Fruit fly (Drosophila melanogaster) whole organism, embryonic: Measurements from ENCODE around the gene Cap-D3.

Source experiments
- CG10147 ChIP-seq: fragments of 200-800 bp; sonication (Bioruptor generic); optimal IDR thresholded peaks from 2 replicates; lab custom pipeline; 2019; ENCODE audit warnings: missing biosample characterization, mild to moderate bottlenecking, missing genetic modification characterization, moderate library complexity
- CG10431 ChIP-seq: fragments of 200-800 bp; sonication (Bioruptor generic); optimal IDR thresholded peaks from 3 replicates; lab custom pipeline; 2018; ENCODE audit warnings: missing biosample characterization, mild to moderate bottlenecking, missing genetic modification characterization
- CG11085 ChIP-seq: fragments of 200-800 bp; sonication (Bioruptor generic); IDR thresholded peaks from 2 replicates; pipeline ENCODE4 v1.3.6; 2022; ENCODE audit warnings: missing biosample characterization, missing genetic modification characterization
- CG12391 ChIP-seq: fragments of 200-800 bp; sonication (Bioruptor generic); optimal IDR thresholded peaks from 3 replicates; lab custom pipeline; 2018; ENCODE audit warnings: missing biosample characterization, mild to moderate bottlenecking, missing genetic modification characterization, moderate library complexity
- CG13894 ChIP-seq: fragments of 200-800 bp; sonication (Bioruptor generic); optimal IDR thresholded peaks from 3 replicates; lab custom pipeline; 2018; ENCODE audit warnings: missing biosample characterization, mild to moderate bottlenecking, missing genetic modification characterization, moderate library complexity
- CG14965 ChIP-seq: fragments of 200-800 bp; sonication (Bioruptor generic); optimal IDR thresholded peaks from 2 replicates; lab custom pipeline; 2016; ENCODE audit warnings: missing biosample characterization, missing genetic modification characterization, borderline replicate concordance
- CG1529 ChIP-seq: fragments of 200-800 bp; sonication (Bioruptor generic); optimal IDR thresholded peaks from 3 replicates; lab custom pipeline; 2018; ENCODE audit warnings: missing biosample characterization, missing genetic modification characterization
- CG17385 ChIP-seq: fragments of 200-800 bp; sonication (Bioruptor generic); optimal IDR thresholded peaks from 3 replicates; lab custom pipeline; 2018; ENCODE audit warnings: missing biosample characterization, mild to moderate bottlenecking, missing genetic modification characterization
- CG18011 ChIP-seq: fragments of 200-800 bp; sonication (Bioruptor generic); optimal IDR thresholded peaks from 2 replicates; lab custom pipeline; 2017; ENCODE audit warnings: missing biosample characterization, missing genetic modification characterization, mild to moderate bottlenecking, moderate library complexity, missing genotype
- CG2875 ChIP-seq: fragments of 200-800 bp; sonication (Bioruptor generic); optimal IDR thresholded peaks from 2 replicates; lab custom pipeline; 2017; ENCODE audit warnings: missing biosample characterization, mild to moderate bottlenecking, missing genetic modification characterization, missing genetic modification reagents
- CG4328 ChIP-seq: fragments of 200-800 bp; sonication (Bioruptor generic); optimal IDR thresholded peaks from 3 replicates; lab custom pipeline; 2017; ENCODE audit warnings: missing biosample characterization, missing genetic modification reagents, missing genetic modification characterization
- CG6654 ChIP-seq: fragments of 200-800 bp; sonication (Bioruptor generic); optimal IDR thresholded peaks from 2 replicates; lab custom pipeline; 2017; ENCODE audit warnings: missing biosample characterization, mild to moderate bottlenecking, missing genetic modification characterization
- CG8765 ChIP-seq: fragments of 200-800 bp; sonication (Bioruptor generic); IDR thresholded peaks from 2 replicates; pipeline ENCODE4 v1.3.6; 2022; ENCODE audit warnings: missing biosample characterization, missing genetic modification characterization
- CTCF ChIP-seq: fragments of 200-800 bp; sonication (Bioruptor generic); optimal IDR thresholded peaks from 2 replicates; lab custom pipeline; 2017; ENCODE audit warnings: missing biosample characterization, mild to moderate bottlenecking, missing genetic modification characterization, moderate library complexity
- D ChIP-seq, 2 experiments: fragments of 200-800 bp in 1 of 2; fragments of >200 bp in 1 of 2; sonication (Bioruptor generic) in 1 of 2; optimal IDR thresholded peaks; 2 replicates in 1 of 2; 3 replicates in 1 of 2; lab custom pipeline; 2017; ENCODE audit warnings: mild to moderate bottlenecking in 1 of 2, missing biosample characterization in 1 of 2, missing genetic modification characterization in 1 of 2, missing genetic modification reagents in 1 of 2
- Med ChIP-seq: fragments of 200-800 bp; sonication (Bioruptor generic); peaks from one replicate; lab custom pipeline; 2016; ENCODE audit warnings: missing biosample characterization, missing genetic modification characterization, mild to moderate bottlenecking, inconsistent platforms, moderate library complexity
- Mes4 ChIP-seq: fragments of 200-800 bp; sonication (Bioruptor generic); optimal IDR thresholded peaks from 2 replicates; lab custom pipeline; 2016; ENCODE audit warnings: missing biosample characterization, missing genetic modification characterization
- Nf-YB ChIP-seq: fragments of 200-800 bp; sonication (Bioruptor generic); optimal IDR thresholded peaks from 3 replicates; lab custom pipeline; 2019; ENCODE audit warnings: missing biosample characterization, mild to moderate bottlenecking, missing genetic modification characterization, moderate library complexity
- Nf-YC ChIP-seq: fragments of 200-800 bp; optimal IDR thresholded peaks from 3 replicates; lab custom pipeline; 2019; ENCODE audit warnings: missing biosample characterization, mild to moderate bottlenecking, missing genetic modification characterization, moderate library complexity
- Oli ChIP-seq: fragments of 200-800 bp; sonication (Bioruptor generic); optimal IDR thresholded peaks from 2 replicates; lab custom pipeline; 2018; ENCODE audit warnings: missing biosample characterization, mild to moderate bottlenecking, missing genetic modification characterization, moderate library complexity
- Ptx1 ChIP-seq: fragments of 200-800 bp; sonication (Bioruptor generic); IDR thresholded peaks from 2 replicates; pipeline ENCODE4 v1.3.6; 2022; ENCODE audit warnings: missing biosample characterization, missing genetic modification characterization
- Side ChIP-seq: fragments of 200-800 bp; sonication (Bioruptor generic); optimal IDR thresholded peaks from 2 replicates; lab custom pipeline; 2016; ENCODE audit warnings: missing biosample characterization, missing genetic modification characterization
- Sry-β ChIP-seq: fragments of 200-800 bp; sonication (Bioruptor generic); optimal IDR thresholded peaks from 2 replicates; lab custom pipeline; 2018; ENCODE audit warnings: missing biosample characterization, mild to moderate bottlenecking, missing genetic modification characterization, moderate library complexity
- Usf ChIP-seq: fragments of 200-800 bp; sonication (Bioruptor generic); optimal IDR thresholded peaks from 2 replicates; lab custom pipeline; 2017; ENCODE audit warnings: missing genotype, missing biosample characterization, missing genetic modification characterization
- abd-A ChIP-seq: fragments of 200-800 bp; sonication (Bioruptor generic); optimal IDR thresholded peaks from 3 replicates; lab custom pipeline; 2019; ENCODE audit warnings: missing biosample characterization, mild to moderate bottlenecking, missing genetic modification characterization, moderate library complexity
- chif ChIP-seq, 2 experiments: fragments of 200-800 bp; sonication (Bioruptor generic); optimal IDR thresholded peaks; 3 replicates each; lab custom pipeline; 2016; ENCODE audit warnings: missing biosample characterization in 2 of 2, missing genetic modification characterization in 2 of 2
- crc ChIP-seq: fragments of 200-800 bp; sonication (Bioruptor generic); optimal IDR thresholded peaks from 2 replicates; lab custom pipeline; 2016; ENCODE audit warnings: missing biosample characterization, missing genetic modification characterization
- da ChIP-seq: fragments of 200-800 bp; sonication (Bioruptor generic); optimal IDR thresholded peaks from 2 replicates; lab custom pipeline; 2016; ENCODE audit warnings: missing biosample characterization, missing genetic modification characterization
- ems ChIP-seq: fragments of 200-800 bp; sonication (Bioruptor generic); optimal IDR thresholded peaks from 3 replicates; lab custom pipeline; 2016; ENCODE audit warnings: missing biosample characterization, missing genetic modification characterization
- ewg ChIP-seq: fragments of 200-800 bp; sonication (Bioruptor generic); optimal IDR thresholded peaks from 3 replicates; lab custom pipeline; 2017; ENCODE audit warnings: mild to moderate bottlenecking, missing biosample characterization, missing genetic modification reagents, missing genetic modification characterization
- fd102C ChIP-seq: fragments of 200-800 bp; sonication (Bioruptor generic); optimal IDR thresholded peaks from 2 replicates; lab custom pipeline; 2018; ENCODE audit warnings: missing biosample characterization, mild to moderate bottlenecking, missing genetic modification characterization, moderate library complexity
- gem ChIP-seq: fragments of 200-800 bp; sonication (Bioruptor generic); optimal IDR thresholded peaks from 2 replicates; lab custom pipeline; 2019; ENCODE audit warnings: missing biosample characterization, mild to moderate bottlenecking, missing genetic modification characterization, moderate library complexity
- gsb-n ChIP-seq: fragments of 200-800 bp; sonication (Bioruptor generic); optimal IDR thresholded peaks from 3 replicates; lab custom pipeline; 2018; ENCODE audit warnings: missing biosample characterization, mild to moderate bottlenecking, missing genetic modification characterization
- jing ChIP-seq: fragments of 200-800 bp; sonication (Bioruptor generic); optimal IDR thresholded peaks from 2 replicates; lab custom pipeline; 2018; ENCODE audit warnings: missing biosample characterization, mild to moderate bottlenecking, missing genetic modification characterization
- nmo ChIP-seq: fragments of 200-800 bp; sonication (Bioruptor generic); optimal IDR thresholded peaks from 2 replicates; lab custom pipeline; 2018; ENCODE audit warnings: missing biosample characterization, mild to moderate bottlenecking, missing genetic modification characterization, moderate library complexity
- ranshi ChIP-seq: fragments of 200-800 bp; sonication (Bioruptor generic); IDR thresholded peaks from 2 replicates; pipeline ENCODE4 v1.3.6; 2022; ENCODE audit warnings: missing biosample characterization, missing genetic modification characterization
- sc ChIP-seq, 3 experiments: fragments of >200 bp in 2 of 3; fragments of 200-800 bp in 1 of 3; sonication (Bioruptor generic) in 1 of 3; optimal IDR thresholded peaks; 2 replicates in 2 of 3; 3 replicates in 1 of 3; lab custom pipeline; 2017; ENCODE audit warnings: mild to moderate bottlenecking in 1 of 3, missing biosample characterization in 1 of 3, missing genetic modification characterization in 1 of 3, missing genetic modification reagents in 1 of 3
- sens ChIP-seq: fragments of 200-800 bp; sonication (Bioruptor generic); peaks from one replicate; lab custom pipeline; 2016; ENCODE audit warnings: missing biosample characterization, missing genetic modification characterization
- sisA ChIP-seq: fragments of 200-800 bp; sonication (Bioruptor generic); IDR thresholded peaks from 2 replicates; pipeline ENCODE4 v1.3.6; 2022; ENCODE audit warnings: missing biosample characterization, missing genetic modification characterization
- yki ChIP-seq: fragments of >200 bp; optimal IDR thresholded peaks from 3 replicates; lab custom pipeline; 2018
- z ChIP-seq: fragments of 200-800 bp; sonication (Bioruptor generic); IDR thresholded peaks from 3 replicates; pipeline ENCODE4 v1.3.6; 2022; ENCODE audit warnings: missing biosample characterization, missing genetic modification characterization

The Cap-D3 gene

DNA sequence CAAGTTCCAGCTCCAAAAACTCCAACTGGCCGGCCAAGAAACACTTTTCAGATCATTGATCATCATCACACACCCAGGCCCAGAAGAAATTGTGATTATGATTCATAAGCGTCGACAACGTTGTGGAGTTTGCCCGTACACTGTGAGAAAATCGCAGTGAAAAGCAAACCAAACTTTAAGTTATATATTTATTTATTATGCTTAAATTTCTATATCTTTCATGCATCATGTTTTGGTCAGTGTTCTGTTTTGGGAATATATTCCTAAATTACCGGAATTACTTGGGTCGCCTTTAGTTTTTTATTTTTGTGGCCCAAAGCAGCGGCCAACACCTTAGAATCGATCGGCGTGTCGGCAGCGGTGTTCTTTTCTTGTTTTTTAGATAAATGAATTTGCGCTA is 20.6 kb upstream of the Cap-D3 start:
- no peak for TF ChIP-seq ranshi
- peak; percentile 11 for TF ChIP-seq Oli (tag; lab: Kevin White, UChicago)
- no peak for TF ChIP-seq CG17385 (GFP tag; lab: Kevin White, UChicago)
- TF ChIP-seq CG12391 (tag; lab: Kevin White, UChicago), result peak; percentile 0
- TF ChIP-seq crc, result no peak
- peak; percentile 33 for TF ChIP-seq gem (tag; lab: Kevin White, UChicago)
- TF ChIP-seq, all 482 proteins: peak for 3

DNA sequence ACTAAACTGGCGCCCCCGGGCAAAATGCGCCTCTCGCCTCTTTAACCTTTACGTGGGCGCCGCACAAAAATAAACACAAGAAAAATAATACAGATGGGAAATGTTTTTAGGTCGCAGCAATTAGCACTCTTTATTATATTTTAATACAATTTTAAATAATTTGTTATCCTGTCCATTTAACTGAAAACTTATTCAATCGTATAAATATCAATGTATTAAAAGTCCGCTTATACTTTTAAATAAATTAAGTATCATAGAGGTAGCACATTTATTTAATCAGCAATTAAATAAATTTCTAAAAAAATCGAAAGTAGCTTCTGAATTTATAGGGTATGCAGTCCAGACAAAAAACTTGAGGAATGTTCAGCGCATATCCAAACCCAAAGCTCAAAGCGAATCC is 18.6 kb upstream of the Cap-D3 start:
- TF ChIP-seq fd102C (GFP tag; lab: Kevin White, UChicago) (no peak), CG10431 (GFP tag; lab: Kevin White, UChicago) (no peak), CTCF (GFP tag; lab: Kevin White, UChicago) (no peak), nmo (GFP tag; lab: Kevin White, UChicago) (no peak), CG13894 (no peak), chif (GFP tag; optimal IDR thresholded peaks at IDR 0.05; lab: Kevin White, UChicago) (no peak), CG4328 (no peak), Sry-β (GFP tag; lab: Kevin White, UChicago) (no peak), CG6654 (GFP tag; lab: Kevin White, UChicago) (no peak), CG1529 (no peak), CG8765 (GFP tag; lab: Robert Waterston, UW) (no peak), CG11085 (no peak), CG14965 (GFP tag; lab: Kevin White, UChicago) (no peak), Side (GFP tag; lab: Kevin White, UChicago) (no peak), Mes4 (GFP tag; lab: Kevin White, UChicago) (no peak)
- TF ChIP-seq, all 482 proteins: peak for 0

DNA sequence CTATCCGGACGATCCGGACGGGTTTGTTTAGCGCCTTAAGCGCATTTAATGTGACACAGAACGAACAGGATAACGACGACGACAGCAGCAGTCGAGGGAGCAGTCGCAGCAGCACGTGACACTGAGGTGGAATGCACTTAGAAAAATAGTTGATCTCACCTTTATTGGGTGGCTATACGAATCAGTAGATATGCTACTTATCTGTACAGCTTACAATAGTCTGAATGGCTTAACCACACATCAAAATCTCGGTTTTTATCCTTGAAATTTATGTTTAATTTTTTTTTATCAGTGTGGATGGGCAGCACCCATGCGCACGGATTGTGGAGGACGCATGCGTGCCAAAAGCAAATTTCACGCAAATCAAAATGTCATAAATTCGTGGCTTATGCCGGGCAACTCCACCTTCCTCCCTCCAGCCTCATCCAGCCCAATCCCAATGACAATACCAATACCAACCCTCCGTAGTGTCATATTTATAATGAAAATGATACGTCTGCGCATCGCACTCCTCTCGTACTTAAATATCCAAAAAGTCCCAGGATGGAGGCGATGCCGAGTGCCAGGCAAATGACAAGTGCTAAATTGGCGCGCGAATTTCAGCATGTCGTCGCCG is 17.8 kb upstream of the Cap-D3 start:
- peak; percentile 69 for TF ChIP-seq sens
- peak; percentile 59 for TF ChIP-seq Nf-YC (tag; lab: Kevin White, UChicago)
- peak; percentile 30 for TF ChIP-seq ewg (GFP tag; lab: Kevin White, UChicago)
- no peak for TF ChIP-seq CG2875 (GFP tag; lab: Kevin White, UChicago)
- TF ChIP-seq CG10147 (GFP tag; lab: Kevin White, UChicago), result no peak
- TF ChIP-seq sisA (GFP tag; lab: Robert Waterston, UW), result 0 out of 2 replicates have a peak, but pooled peaks have one; percentile 20
- TF ChIP-seq gsb-n, result peak; percentile 38
- peak; percentile 60 for TF ChIP-seq Nf-YB (GFP tag; lab: Kevin White, UChicago)
- 0 out of 2 replicates have a peak, but pooled peaks have one; percentile 12 for TF ChIP-seq Ptx1 (GFP tag; lab: Robert Waterston, UW)

DNA sequence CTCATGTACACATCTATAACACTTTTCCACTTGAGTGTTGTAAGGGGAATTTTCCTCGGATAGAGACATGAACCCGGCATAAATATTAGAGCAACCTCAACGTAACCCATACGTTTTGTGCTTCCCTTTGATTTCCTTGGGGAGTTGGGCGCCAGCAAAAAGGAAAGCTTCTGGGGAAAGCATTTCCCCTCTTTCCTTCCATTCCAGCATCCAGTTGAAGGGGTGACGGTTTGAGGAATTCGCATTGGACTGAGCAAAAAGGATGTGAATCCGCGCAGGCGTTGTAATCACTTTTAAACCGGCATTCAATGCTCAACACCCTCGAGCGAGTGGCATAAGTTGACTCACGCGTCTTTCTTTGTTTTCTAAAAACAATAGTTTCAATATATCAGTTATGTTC is 10.8 kb upstream of the Cap-D3 start:
- no peak for TF ChIP-seq Usf
- peak; percentile 43 for TF ChIP-seq Nf-YB (GFP tag; lab: Kevin White, UChicago)
- peak; percentile 73 for TF ChIP-seq abd-A (tag; lab: Kevin White, UChicago)
- TF ChIP-seq yki (lab: Kevin White, UChicago), result no peak
- no peak for TF ChIP-seq ems (GFP tag; lab: Kevin White, UChicago)
- TF ChIP-seq D (optimal IDR thresholded peaks at IDR 0.05; lab: Kevin White, UChicago), result no peak
- TF ChIP-seq D (GFP tag; optimal IDR thresholded peaks at IDR 0.05; lab: Kevin White, UChicago), result no peak
- no peak for TF ChIP-seq Med
- TF ChIP-seq Nf-YC (tag; lab: Kevin White, UChicago), result peak; percentile 74
- no peak for TF ChIP-seq da (GFP tag; lab: Kevin White, UChicago)
- no peak for TF ChIP-seq sc (optimal IDR thresholded peaks at IDR 0.05; lab: Kevin White, UChicago)
- TF ChIP-seq sc (GFP tag; optimal IDR thresholded peaks at IDR 0.05; lab: Kevin White, UChicago), result no peak
- peak; percentile 61 for TF ChIP-seq ewg (GFP tag; lab: Kevin White, UChicago)
- TF ChIP-seq jing, result no peak
- peak; percentile 54; the same call in 1 of the 3 replicates for TF ChIP-seq z (GFP tag; lab: Robert Waterston, UW)
- TF ChIP-seq CG18011 (GFP tag; lab: Kevin White, UChicago), result no peak
- TF ChIP-seq, all 482 proteins: peak for 5
